Fruit fly (Drosophila melanogaster) Kc167 (cell line): ENCODE results near the gene Cdc6.

Source experiments
- Myc ChIP-seq: fragments of >200 bp; optimal IDR thresholded peaks from 2 replicates; lab custom pipeline; 2017; ENCODE audit warnings: missing external identifiers
- Sin3A ChIP-seq: fragments of >200 bp; optimal IDR thresholded peaks from 2 replicates; lab custom pipeline; 2018; ENCODE audit warnings: missing external identifiers
- h ChIP-seq: fragments of >200 bp; optimal IDR thresholded peaks from 3 replicates; lab custom pipeline; 2018; ENCODE audit warnings: missing external identifiers
- insv ChIP-seq: fragments of >200 bp; optimal IDR thresholded peaks from 3 replicates; lab custom pipeline; 2018; ENCODE audit warnings: missing external identifiers
- psq ChIP-seq: fragments of >200 bp; optimal IDR thresholded peaks from 2 replicates; lab custom pipeline; 2017; ENCODE audit warnings: missing external identifiers
- ttk ChIP-seq: sonication (Bioruptor generic); optimal IDR thresholded peaks from 2 replicates; lab custom pipeline; 2017; ENCODE audit warnings: missing external identifiers

dm6 chr3L:8661793-8662669, 28.2 kb upstream of the Cdc6 start:
- TF ChIP-seq h (lab: Kevin White, UChicago) (no peak), Sin3A (lab: Kevin White, UChicago) (no peak), Myc (no peak), insv (lab: Kevin White, UChicago) (no peak), ttk (lab: Kevin White, UChicago) (no peak), psq (lab: Kevin White, UChicago) (no peak)
